Worm (Caenorhabditis elegans): ENCODE results near the gene mltn-13.

Gene mltn-13

ce11 chrX:4402854-4403253 lies 45.3 kb downstream of the mltn-13 start, which contains the start of gene D1079.1:
Gene D1079.1 (plus strand): TSS chrX:4403154.
- TF ChIP-seq unc-30 (tag; optimal IDR thresholded peaks at IDR 0.05) (no peak), nhr-19 (GFP tag; conservative IDR thresholded peaks at IDR 0.05) (no peak), aha-1 (tag; optimal IDR thresholded peaks at IDR 0.05) (no peak), ama-1 (optimal IDR thresholded peaks at IDR 0.05) (no peak), irx-1 (tag; optimal IDR thresholded peaks at IDR 0.05) (no peak), snu-23 (GFP tag; optimal IDR thresholded peaks at IDR 0.05) (no peak), nhr-237 (tag; optimal IDR thresholded peaks at IDR 0.05) (no peak), zag-1 (tag; optimal IDR thresholded peaks at IDR 0.05) (no peak)

DNA sequence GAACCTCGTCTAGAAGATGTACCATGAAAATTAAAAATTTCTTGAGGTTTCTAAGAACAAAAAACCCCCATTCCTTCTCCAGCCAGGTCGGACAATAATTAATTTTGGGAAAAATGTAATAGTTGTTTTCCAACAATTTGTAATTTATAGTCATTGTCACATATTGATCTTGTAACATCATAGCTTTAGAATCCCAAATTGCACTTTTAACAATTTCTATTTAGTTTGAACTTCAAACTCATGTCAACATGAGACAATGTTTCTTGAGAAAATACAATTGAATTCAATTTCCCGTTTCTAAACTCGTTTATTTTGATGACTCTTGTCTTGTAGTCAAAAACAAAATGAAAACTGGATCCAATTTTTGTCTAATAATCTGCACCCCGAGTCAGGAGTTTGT lies 47.9 kb downstream of the mltn-13 start:
- TF ChIP-seq unc-98 (GFP tag; IDR thresholded peaks at IDR 0.05): no peak
- no peak for TF ChIP-seq jun-1 (tag; optimal IDR thresholded peaks at IDR 0.05)
- no peak for TF ChIP-seq snu-23 (GFP tag; optimal IDR thresholded peaks at IDR 0.05)
- TF ChIP-seq F16B12.6 (tag; optimal IDR thresholded peaks at IDR 0.05): no peak
- no peak for TF ChIP-seq nhr-20 (tag; optimal IDR thresholded peaks at IDR 0.05)
- TF ChIP-seq pag-3 (tag; optimal IDR thresholded peaks at IDR 0.05; ENCODE audit: borderline replicate concordance, insufficient read depth): no peak
- no peak for TF ChIP-seq egl-13 (tag; optimal IDR thresholded peaks at IDR 0.05)
- TF ChIP-seq hlh-17 (GFP tag; optimal IDR thresholded peaks at IDR 0.05; ENCODE audit: borderline replicate concordance): no peak
- TF ChIP-seq mep-1 (tag; optimal IDR thresholded peaks at IDR 0.05): no peak
- TF ChIP-seq sptf-1 (tag; optimal IDR thresholded peaks at IDR 0.05): no peak
- TF ChIP-seq hpl-2 (GFP tag; optimal IDR thresholded peaks at IDR 0.05): no peak
- TF ChIP-seq blmp-1 (tag; optimal IDR thresholded peaks at IDR 0.05): no peak

ce11 chrX:4397460-4397859 lies 50.7 kb downstream of the mltn-13 start:
- TF ChIP-seq nhr-77 (tag; optimal IDR thresholded peaks at IDR 0.05) (no peak), fkh-10 (GFP tag; optimal IDR thresholded peaks at IDR 0.05) (peak; percentile 55), isw-1 (GFP tag; IDR thresholded peaks at IDR 0.05) (no peak), nhr-28 (tag; optimal IDR thresholded peaks at IDR 0.05) (no peak), dpl-1 (GFP tag; optimal IDR thresholded peaks at IDR 0.05) (no peak), grh-1 (GFP tag; IDR thresholded peaks at IDR 0.05) (no peak), fkh-4 (tag; optimal IDR thresholded peaks at IDR 0.05; ENCODE audit: borderline replicate concordance) (no peak), lin-15B (tag; optimal IDR thresholded peaks at IDR 0.05) (no peak), ztf-11 (tag; optimal IDR thresholded peaks at IDR 0.05) (no peak), egl-27 (tag; optimal IDR thresholded peaks at IDR 0.05) (no peak), fos-1 (tag; optimal IDR thresholded peaks at IDR 0.05) (no peak), C04F5.9 (tag; optimal IDR thresholded peaks at IDR 0.05) (no peak), ztf-4 (tag; optimal IDR thresholded peaks at IDR 0.05) (no peak), hlh-17 (GFP tag; optimal IDR thresholded peaks at IDR 0.05; ENCODE audit: borderline replicate concordance) (no peak), lin-14 (GFP tag; optimal IDR thresholded peaks at IDR 0.05) (peak; percentile 28)

DNA sequence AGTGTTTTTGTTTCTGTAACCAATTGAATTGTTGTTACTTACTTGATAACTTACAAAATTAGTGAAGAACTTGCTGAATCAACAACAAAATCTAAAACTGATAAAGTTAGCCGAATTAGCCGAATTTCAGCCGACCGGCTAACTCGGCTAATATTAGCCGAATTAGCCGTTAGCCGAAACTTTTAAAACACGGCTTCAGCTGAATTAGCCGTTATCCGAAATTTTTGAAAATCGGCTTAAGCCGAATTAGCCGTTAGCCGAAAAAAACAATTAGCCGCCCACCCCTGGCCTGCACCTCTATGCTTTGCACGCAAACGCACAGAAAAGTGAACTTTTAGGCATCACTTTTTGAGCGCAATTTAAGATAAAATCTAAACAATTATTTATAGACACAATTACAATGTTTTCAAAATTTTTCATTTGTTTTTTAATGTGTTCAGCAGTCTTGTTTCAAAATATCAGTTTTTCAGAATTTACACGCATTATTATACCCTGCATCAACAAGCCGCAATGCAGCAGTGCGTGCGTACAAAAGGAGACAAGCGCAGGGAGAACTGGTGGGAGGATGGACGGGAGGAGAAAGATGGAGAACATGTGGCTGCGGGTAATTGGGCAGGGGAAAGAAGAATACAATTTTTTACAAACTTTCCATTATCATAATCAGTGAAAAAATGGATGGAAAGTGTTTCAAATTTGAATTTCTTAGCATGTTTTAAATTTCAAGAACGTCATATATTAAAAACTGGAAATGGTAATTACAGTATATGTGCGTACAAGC lies 52.9 kb downstream of the mltn-13 start:
- TF ChIP-seq tlp-1 (tag; optimal IDR thresholded peaks at IDR 0.05) (no peak), xbp-1 (tag; optimal IDR thresholded peaks at IDR 0.05) (peak; percentile 67), aha-1 (tag; optimal IDR thresholded peaks at IDR 0.05) (no peak), snu-23 (GFP tag; optimal IDR thresholded peaks at IDR 0.05) (peak; percentile 92), C34B4.2 (tag; optimal IDR thresholded peaks at IDR 0.05) (no peak), lir-3 (tag; optimal IDR thresholded peaks at IDR 0.05; ENCODE audit: poor library complexity) (peak; percentile 37), zag-1 (tag; optimal IDR thresholded peaks at IDR 0.05) (no peak), mab-9 (GFP tag; IDR thresholded peaks at IDR 0.05) (no peak), swsn-7 (tag; optimal IDR thresholded peaks at IDR 0.05) (peak; percentile 68), C16A3.4 (tag; optimal IDR thresholded peaks at IDR 0.05) (peak; percentile 77), fkh-8 (tag; optimal IDR thresholded peaks at IDR 0.05) (no peak), elt-3 (tag; optimal IDR thresholded peaks at IDR 0.05) (peak in 3 of 6 experiments; percentile 34 to 73 (median 63)), egl-27 (tag; optimal IDR thresholded peaks at IDR 0.05) (no peak), unc-130 (tag; optimal IDR thresholded peaks at IDR 0.05) (peak; percentile 7), ama-1 (optimal IDR thresholded peaks at IDR 0.05) (no peak), ceh-82 (tag; optimal IDR thresholded peaks at IDR 0.05) (peak; percentile 53 to 80 (median 54)), mef-2 (tag; optimal IDR thresholded peaks at IDR 0.05) (no peak), snpc-4 (tag; optimal IDR thresholded peaks at IDR 0.05) (peak; percentile 39), elt-2 (tag; optimal IDR thresholded peaks at IDR 0.05) (peak; percentile 57), nhr-20 (tag; optimal IDR thresholded peaks at IDR 0.05) (peak; percentile 80)
